Fruit fly (Drosophila melanogaster) whole organism, embryonic: ENCODE measurements around the gene Hrd3.
A peak's percentile ranks its signal among the peaks of the same experiment; 100 is the strongest.

Experiments
- Blimp-1 ChIP-seq: fragments of 200-800 bp; sonication (Bioruptor generic); optimal IDR thresholded peaks from 3 replicates; lab custom pipeline; 2018; ENCODE audit warnings: missing biosample characterization, missing genetic modification characterization, mild to moderate bottlenecking, moderate library complexity, missing genetic modification reagents
- CG16863 ChIP-seq: fragments of 200-800 bp; sonication (Bioruptor generic); optimal IDR thresholded peaks from 3 replicates; lab custom pipeline; 2016; ENCODE audit warnings: missing biosample characterization, missing genetic modification characterization
- HmgZ ChIP-seq: fragments of 200-800 bp; sonication (Bioruptor generic); optimal IDR thresholded peaks from 2 replicates; lab custom pipeline; 2018; ENCODE audit warnings: missing biosample characterization, mild to moderate bottlenecking, missing genetic modification characterization
- Pdp1 ChIP-seq, 2 experiments: fragments of 200-800 bp; sonication (Bioruptor generic); optimal IDR thresholded peaks; 3 replicates each; lab custom pipeline; 2016; ENCODE audit warnings: missing biosample characterization in 2 of 2, missing genetic modification characterization in 2 of 2, mild to moderate bottlenecking in 1 of 2, moderate library complexity in 1 of 2
- ac ChIP-seq: fragments of 200-800 bp; sonication (Bioruptor generic); optimal IDR thresholded peaks from 3 replicates; lab custom pipeline; 2017; ENCODE audit warnings: missing biosample characterization, mild to moderate bottlenecking, missing genetic modification characterization
- bab2 ChIP-seq: fragments of 200-800 bp; sonication (Bioruptor generic); optimal IDR thresholded peaks from 2 replicates; lab custom pipeline; 2016; ENCODE audit warnings: missing biosample characterization, missing genetic modification characterization
- cg ChIP-seq: fragments of 200-800 bp; sonication (Bioruptor generic); optimal IDR thresholded peaks from 3 replicates; lab custom pipeline; 2019; ENCODE audit warnings: missing biosample characterization, mild to moderate bottlenecking, missing genetic modification characterization, moderate library complexity
- ken ChIP-seq: fragments of 200-800 bp; sonication (Bioruptor generic); IDR thresholded peaks from 3 replicates; pipeline ENCODE4 v1.3.6; 2022; ENCODE audit warnings: missing biosample characterization, missing genetic modification characterization
- psq ChIP-seq: fragments of 200-800 bp; sonication (Bioruptor generic); optimal IDR thresholded peaks from 2 replicates; lab custom pipeline; 2017; ENCODE audit warnings: missing biosample characterization, missing genetic modification characterization
- slp2 ChIP-seq: fragments of 200-800 bp; sonication (Bioruptor generic); optimal IDR thresholded peaks from 2 replicates; lab custom pipeline; 2016; ENCODE audit warnings: missing biosample characterization, missing genetic modification characterization
- tgo ChIP-seq: fragments of 200-800 bp; sonication (Bioruptor generic); IDR thresholded peaks from 3 replicates; pipeline ENCODE4 v1.3.6; 2022; ENCODE audit warnings: missing biosample characterization, missing genetic modification characterization
- unc-4 ChIP-seq: fragments of 200-800 bp; sonication (Bioruptor generic); IDR thresholded peaks from 2 replicates; pipeline ENCODE4 v1.3.6; 2022; ENCODE audit warnings: missing biosample characterization, missing genetic modification characterization; ENCODE audit not compliant: partially characterized antibody

DNA sequence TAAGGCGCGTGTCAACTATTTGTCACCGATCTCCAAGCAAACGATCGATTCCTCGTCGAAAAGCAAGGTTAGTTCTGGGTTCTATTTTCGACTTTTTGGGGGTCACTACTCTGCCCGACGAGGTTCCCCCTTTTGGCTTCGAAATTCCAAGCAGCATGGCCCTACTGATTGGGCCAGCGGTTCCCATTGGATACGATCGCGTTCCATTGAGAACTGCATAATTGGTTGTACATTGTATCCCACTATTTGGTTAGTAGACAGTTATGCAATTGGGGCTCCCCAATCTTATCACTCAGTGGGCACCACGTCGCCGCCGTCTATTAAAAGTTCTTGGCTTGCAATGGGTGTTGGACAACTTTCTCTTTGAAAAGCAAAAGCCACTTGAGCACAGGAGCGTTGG, 24.6 kb downstream of the Hrd3 start:
- TF ChIP-seq bab2 (GFP tag; lab: Kevin White, UChicago) = no peak
- TF ChIP-seq ken = no peak
- TF ChIP-seq Pdp1 (GFP tag; optimal IDR thresholded peaks at IDR 0.05; lab: Kevin White, UChicago) = peak in 1 of 2 experiments; percentile 91
- TF ChIP-seq cg (GFP tag; lab: Kevin White, UChicago) = no peak
- TF ChIP-seq psq = no peak
- TF ChIP-seq HmgZ = no peak
- TF ChIP-seq ac (GFP tag; lab: Kevin White, UChicago) = no peak
- TF ChIP-seq CG16863 (GFP tag; lab: Kevin White, UChicago) = no peak
- peak; percentile 68 for TF ChIP-seq Blimp-1 (GFP tag; lab: Kevin White, UChicago)
- no peak for TF ChIP-seq slp2 (GFP tag; lab: Kevin White, UChicago)
- no peak for TF ChIP-seq tgo (GFP tag; lab: Robert Waterston, UW)
- TF ChIP-seq unc-4 (GFP tag; lab: Robert Waterston, UW) = no peak
